Worm (Caenorhabditis elegans): ENCODE results near the gene B0303.7.

B0303.7 gene

ce11 chrIII:8658367-8658761 is 35.1 kb upstream of the B0303.7 start (continued):
- TF ChIP-seq Y5F2A.4 (GFP tag; optimal IDR thresholded peaks at IDR 0.05) (no peak), aha-1 (tag) (peak; percentile 70), ZK546.5 (tag; optimal IDR thresholded peaks at IDR 0.05) (no peak)

ce11 chrIII:8663143-8663542 is 30.3 kb upstream of the B0303.7 start:
- TF ChIP-seq Y5F2A.4 (GFP tag; optimal IDR thresholded peaks at IDR 0.05) (no peak), unc-62 (GFP tag; optimal IDR thresholded peaks at IDR 0.05 in 1 of 2) (peak in 1 of 2 experiments; percentile 86), unc-62 (tag; optimal IDR thresholded peaks at IDR 0.05) (no peak)

ce11 chrIII:8664897-8665388 is 28.5 kb upstream of the B0303.7 start, which contains the start of gene F22B7.1:
F22B7.1 (plus strand) TSS chrIII:8665338.
- TF ChIP-seq lsy-2 (tag; optimal IDR thresholded peaks at IDR 0.05) (peak in 1 of 2 experiments; percentile 11), zfp-3 (GFP tag; conservative IDR thresholded peaks at IDR 0.05) (no peak), hlh-30 (tag; optimal IDR thresholded peaks at IDR 0.05; ENCODE audit: insufficient read depth) (peak; percentile 44)

- TF ChIP-seq unc-39 (tag; optimal IDR thresholded peaks at IDR 0.05) (no peak), cey-2 (tag; optimal IDR thresholded peaks at IDR 0.05; ENCODE audit: borderline replicate concordance, insufficient read depth) (no peak), ztf-11 (tag; optimal IDR thresholded peaks at IDR 0.05) (no peak), ces-1 (GFP tag; optimal IDR thresholded peaks at IDR 0.05) (no peak), snpc-1.2 (GFP tag; IDR thresholded peaks at IDR 0.05) (no peak), unc-130 (GFP tag; optimal IDR thresholded peaks at IDR 0.05) (no peak), madf-9 (GFP tag; conservative IDR thresholded peaks at IDR 0.05) (no peak), F26F4.8 (GFP tag; conservative IDR thresholded peaks at IDR 0.05) (no peak), dmd-9 (GFP tag; IDR thresholded peaks at IDR 0.05) (no peak), nhr-10 (tag; optimal IDR thresholded peaks at IDR 0.05) (no peak), lin-29 (GFP tag; IDR thresholded peaks at IDR 0.05) (no peak), nhr-77 (tag; optimal IDR thresholded peaks at IDR 0.05) (no peak)
These were observed 26.0 kb upstream of the B0303.7 start, which contains the start of gene dpy-19 for ce11 chrIII:8667382-8667781. dpy-19 (minus strand) TSS chrIII:8667482.

- TF ChIP-seq unc-39 (tag; optimal IDR thresholded peaks at IDR 0.05) (no peak), D1046.2 (GFP tag; IDR thresholded peaks at IDR 0.05) (no peak), jun-1 (tag; optimal IDR thresholded peaks at IDR 0.05) (no peak), nhr-25 (tag; optimal IDR thresholded peaks at IDR 0.05; ENCODE audit: borderline replicate concordance, insufficient read depth) (no peak), set-16 (GFP tag; IDR thresholded peaks at IDR 0.05) (no peak), nhr-77 (tag; optimal IDR thresholded peaks at IDR 0.05) (no peak), egl-43 (GFP tag; IDR thresholded peaks at IDR 0.05) (no peak), tra-1 (GFP tag; IDR thresholded peaks at IDR 0.05) (no peak), saeg-2 (GFP tag; IDR thresholded peaks at IDR 0.05) (no peak), nhr-111 (GFP tag; optimal IDR thresholded peaks at IDR 0.05) (no peak), cey-2 (tag; optimal IDR thresholded peaks at IDR 0.05; ENCODE audit: borderline replicate concordance, insufficient read depth) (no peak), F26F4.8 (GFP tag; conservative IDR thresholded peaks at IDR 0.05) (no peak)
These were observed 24.7 kb upstream of the B0303.7 start for ce11 chrIII:8668717-8669116.

ce11 chrIII:8674980-8675485 is 18.4 kb upstream of the B0303.7 start, which contains the start of gene pgl-2:
pgl-2 (minus strand) TSS chrIII:8675435.
- TF ChIP-seq ZK337.2 (GFP tag; IDR thresholded peaks at IDR 0.05) (no peak), lsy-2 (tag; optimal IDR thresholded peaks at IDR 0.05) (peak in 1 of 2 experiments; percentile 55), F10B5.3 (tag; optimal IDR thresholded peaks at IDR 0.05) (no peak), T26A8.4 (GFP tag; IDR thresholded peaks at IDR 0.05) (0 out of 2 replicates have a peak, but pooled peaks have one; percentile 33)

Measured in whole organism, L4 larva.